Fruit fly (Drosophila melanogaster) whole organism, wandering third instar larva: ENCODE measurements around the gene RhoGAP68F.

ENCODE experiments used
- CG9705 ChIP-seq: fragments of 200-800 bp; sonication (Bioruptor generic); optimal IDR thresholded peaks from 2 replicates; lab custom pipeline; 2018; ENCODE audit warnings: missing biosample characterization, mild to moderate bottlenecking, missing genetic modification characterization
- Dif ChIP-seq: fragments of 200-275, 200-300 bp; sonication (Bioruptor generic); optimal IDR thresholded peaks from 2 replicates; lab custom pipeline; 2018; ENCODE audit warnings: missing biosample characterization, missing genetic modification characterization; ENCODE audit not compliant: partially characterized antibody
- Hnf4 ChIP-seq: fragments of 200-800 bp; sonication (Bioruptor generic); optimal IDR thresholded peaks from 2 replicates; lab custom pipeline; 2016; ENCODE audit warnings: missing biosample characterization, mild to moderate bottlenecking, missing genetic modification characterization
- OdsH ChIP-seq: fragments of 200-800 bp; sonication (Bioruptor generic); optimal IDR thresholded peaks from 2 replicates; lab custom pipeline; 2016; ENCODE audit warnings: missing biosample characterization, mild to moderate bottlenecking, missing genetic modification characterization
- Vsx2 ChIP-seq: fragments of 200-300, 225-300 bp; sonication (Bioruptor generic); optimal IDR thresholded peaks from 2 replicates; lab custom pipeline; 2018; ENCODE audit warnings: missing biosample characterization, missing genetic modification characterization; ENCODE audit not compliant: partially characterized antibody
- psq ChIP-seq: fragments of 200-800 bp; sonication (Bioruptor generic); optimal IDR thresholded peaks from 3 replicates; lab custom pipeline; 2017; ENCODE audit warnings: missing biosample characterization, mild to moderate bottlenecking, missing genetic modification characterization, moderate library complexity
- tai ChIP-seq: sonication (Bioruptor generic); optimal IDR thresholded peaks from 2 replicates; lab custom pipeline; 2016; ENCODE audit warnings: missing biosample characterization, missing genetic modification characterization

- TF ChIP-seq psq (GFP tag; lab: Kevin White, UChicago) (no peak), OdsH (GFP tag; lab: Kevin White, UChicago) (no peak), CG9705 (no peak), tai (GFP tag; lab: Kevin White, UChicago) (no peak), Hnf4 (GFP tag; lab: Kevin White, UChicago) (no peak), Vsx2 (GFP tag; lab: Kevin White, UChicago) (no peak), Dif (GFP tag; lab: Kevin White, UChicago) (no peak)
Measured at dm6 chr3L:12109045-12109632, 29.5 kb upstream of the RhoGAP68F start.
